Worm (Caenorhabditis elegans) whole organism, late embryonic: ENCODE data around the gene C54F6.3.

Experiments used
- C08G9.2 ChIP-seq: sonication (generic microtip); optimal IDR thresholded peaks from 2 replicates; lab custom pipeline; 2016; ENCODE audit warnings: mild to moderate bottlenecking, missing genetic modification characterization, moderate library complexity, missing compliant biosample characterization
- C38D4.7 ChIP-seq: fragments of 200-800 bp; sonication (Bioruptor generic); optimal IDR thresholded peaks from 2 replicates; lab custom pipeline; 2018; ENCODE audit warnings: mild to moderate bottlenecking, missing genetic modification characterization, moderate library complexity, missing compliant biosample characterization
- K02D7.2 ChIP-seq: sonication (generic microtip); optimal IDR thresholded peaks from 2 replicates; lab custom pipeline; 2017; ENCODE audit warnings: mild to moderate bottlenecking, missing genetic modification characterization, missing compliant biosample characterization
- K09A11.1 ChIP-seq: sonication (generic microtip); optimal IDR thresholded peaks from 2 replicates; lab custom pipeline; 2017; ENCODE audit warnings: antibody characterized with exemption, mild to moderate bottlenecking, missing genetic modification characterization, missing compliant biosample characterization; ENCODE audit not compliant: insufficient read depth
- T23F11.4 ChIP-seq: fragments of 200-800 bp; sonication (Bioruptor generic); optimal IDR thresholded peaks from 2 replicates; lab custom pipeline; 2018; ENCODE audit warnings: mild to moderate bottlenecking, missing genetic modification characterization, missing compliant biosample characterization
- ama-1 ChIP-seq: fragments of 150-350 bp; optimal IDR thresholded peaks from 2 replicates; lab custom pipeline; 2014
- ceh-14 ChIP-seq: sonication (generic microtip); optimal IDR thresholded peaks from 2 replicates; lab custom pipeline; 2016; ENCODE audit warnings: missing genotype, missing genetic modification characterization, missing compliant biosample characterization
- ceh-22 ChIP-seq: sonication (generic microtip); optimal IDR thresholded peaks from 2 replicates; lab custom pipeline; 2017; ENCODE audit warnings: missing biosample characterization, missing genetic modification characterization
- ceh-30 ChIP-seq: fragments of 150-350 bp; optimal IDR thresholded peaks from 2 replicates; lab custom pipeline; 2014; ENCODE audit warnings: missing biosample characterization, missing genetic modification characterization
- ceh-34 ChIP-seq: sonication (generic microtip); optimal IDR thresholded peaks from 2 replicates; lab custom pipeline; 2016; ENCODE audit warnings: mild to moderate bottlenecking, missing genetic modification characterization, missing compliant biosample characterization
- ceh-45 ChIP-seq: fragments of 200-800 bp; sonication (Bioruptor generic); IDR thresholded peaks from 2 replicates; pipeline ENCODE4 v1.3.6; 2022; ENCODE audit warnings: missing genetic modification reagents, missing genetic modification characterization, missing compliant biosample characterization
- ceh-9 ChIP-seq: sonication (generic microtip); optimal IDR thresholded peaks from 2 replicates; lab custom pipeline; 2016; ENCODE audit warnings: mild to moderate bottlenecking, missing genetic modification characterization, inconsistent platforms, missing compliant biosample characterization
- che-1 ChIP-seq: sonication (generic microtip); optimal IDR thresholded peaks from 2 replicates; lab custom pipeline; 2016; ENCODE audit warnings: mild to moderate bottlenecking, missing genetic modification characterization, missing compliant biosample characterization
- dve-1 ChIP-seq: sonication (generic microtip); optimal IDR thresholded peaks from 2 replicates; lab custom pipeline; 2017; ENCODE audit warnings: antibody characterized with exemption, mild to moderate bottlenecking, missing genetic modification characterization, missing compliant biosample characterization
- elt-2 ChIP-seq: sonication (generic microtip); optimal IDR thresholded peaks from 2 replicates; lab custom pipeline; 2016; ENCODE audit warnings: missing genetic modification reagents, missing genetic modification characterization, missing compliant biosample characterization
- eyg-1 ChIP-seq: sonication (generic microtip); optimal IDR thresholded peaks from 2 replicates; lab custom pipeline; 2016; ENCODE audit warnings: missing genotype, missing genetic modification characterization, missing compliant biosample characterization
- fax-1 ChIP-seq: sonication (generic microtip); optimal IDR thresholded peaks from 2 replicates; lab custom pipeline; 2016; ENCODE audit warnings: missing genotype, missing genetic modification characterization, missing compliant biosample characterization
- fkh-6 ChIP-seq: sonication (generic microtip); optimal IDR thresholded peaks from 2 replicates; lab custom pipeline; 2016; ENCODE audit warnings: missing genetic modification characterization, missing compliant biosample characterization
- gmeb-2 ChIP-seq: sonication (generic microtip); optimal IDR thresholded peaks from 2 replicates; lab custom pipeline; 2016; ENCODE audit warnings: missing genetic modification characterization, inconsistent platforms, missing compliant biosample characterization
- hlh-6 ChIP-seq: sonication (generic microtip); optimal IDR thresholded peaks from 2 replicates; lab custom pipeline; 2016; ENCODE audit warnings: missing genotype, missing genetic modification characterization, missing compliant biosample characterization
- hlh-8 ChIP-seq: sonication (generic microtip); optimal IDR thresholded peaks from 2 replicates; lab custom pipeline; 2016; ENCODE audit warnings: missing genotype, missing genetic modification characterization, missing compliant biosample characterization
- lin-11 ChIP-seq: fragments of 200-800 bp; sonication (Bioruptor generic); optimal IDR thresholded peaks from 2 replicates; lab custom pipeline; 2018; ENCODE audit warnings: mild to moderate bottlenecking, missing genetic modification characterization, missing compliant biosample characterization
- nfya-1 ChIP-seq: sonication (generic microtip); optimal IDR thresholded peaks from 2 replicates; lab custom pipeline; 2017; ENCODE audit warnings: missing genetic modification characterization, mild to moderate bottlenecking, missing compliant biosample characterization, antibody characterized with exemption, moderate library complexity
- npax-4 ChIP-seq: sonication (generic microtip); optimal IDR thresholded peaks from 2 replicates; lab custom pipeline; 2016; ENCODE audit warnings: missing genetic modification characterization, missing compliant biosample characterization
- pat-9 ChIP-seq: fragments of 200-800 bp; sonication (Bioruptor generic); optimal IDR thresholded peaks from 2 replicates; lab custom pipeline; 2018; ENCODE audit warnings: mild to moderate bottlenecking, missing genetic modification characterization, moderate library complexity, missing compliant biosample characterization
- pha-4 ChIP-seq: fragments of 150-350 bp; optimal IDR thresholded peaks from 2 replicates; lab custom pipeline; 2018; ENCODE audit warnings: missing biosample characterization, missing genetic modification reagents, missing genetic modification characterization
- pqm-1 ChIP-seq: sonication (generic microtip); optimal IDR thresholded peaks from 2 replicates; lab custom pipeline; 2016; ENCODE audit warnings: missing genetic modification characterization, missing compliant biosample characterization
- pros-1 ChIP-seq: fragments of 150-350 bp; optimal IDR thresholded peaks from 2 replicates; lab custom pipeline; 2014; ENCODE audit warnings: missing biosample characterization, missing genetic modification reagents, missing genetic modification characterization
- ref-2 ChIP-seq: sonication (generic microtip); optimal IDR thresholded peaks from 2 replicates; lab custom pipeline; 2016; ENCODE audit warnings: missing genetic modification characterization, missing compliant biosample characterization
- rnt-1 ChIP-seq: sonication (generic microtip); optimal IDR thresholded peaks from 2 replicates; lab custom pipeline; 2016; ENCODE audit warnings: missing genetic modification characterization, missing compliant biosample characterization
- sdc-2 ChIP-seq: sonication (generic microtip); optimal IDR thresholded peaks from 2 replicates; lab custom pipeline; 2016; ENCODE audit warnings: missing genotype, missing genetic modification characterization, missing compliant biosample characterization
- sox-4 ChIP-seq: sonication (generic microtip); optimal IDR thresholded peaks from 2 replicates; lab custom pipeline; 2017; ENCODE audit warnings: mild to moderate bottlenecking, missing genetic modification characterization, inconsistent platforms, missing compliant biosample characterization
- syd-9 ChIP-seq: sonication (generic microtip); optimal IDR thresholded peaks from 2 replicates; lab custom pipeline; 2016; ENCODE audit warnings: mild to moderate bottlenecking, missing genetic modification characterization, moderate library complexity, missing compliant biosample characterization
- tbx-7 ChIP-seq: sonication (generic microtip); optimal IDR thresholded peaks from 2 replicates; lab custom pipeline; 2016; ENCODE audit warnings: missing genotype, missing genetic modification characterization, missing compliant biosample characterization
- ttx-3 ChIP-seq: sonication (generic microtip); optimal IDR thresholded peaks from 2 replicates; lab custom pipeline; 2016; ENCODE audit warnings: missing genetic modification reagents, missing genetic modification characterization, missing compliant biosample characterization
- unc-42 ChIP-seq: sonication (generic microtip); optimal IDR thresholded peaks from 2 replicates; lab custom pipeline; 2016; ENCODE audit warnings: missing genotype, missing genetic modification characterization, missing compliant biosample characterization
- unc-86 ChIP-seq: sonication (generic microtip); optimal IDR thresholded peaks from 2 replicates; lab custom pipeline; 2016; ENCODE audit warnings: missing genetic modification characterization, missing compliant biosample characterization
- zip-5 ChIP-seq: sonication (generic microtip); optimal IDR thresholded peaks from 2 replicates; lab custom pipeline; 2016; ENCODE audit warnings: missing genetic modification characterization, missing compliant biosample characterization
- ztf-16 ChIP-seq: sonication (generic microtip); optimal IDR thresholded peaks from 2 replicates; lab custom pipeline; 2017; ENCODE audit warnings: missing genetic modification characterization, missing compliant biosample characterization

C54F6.3 gene

ce11 chrV:7525695-7526094, 7.4 kb upstream of the C54F6.3 start, which contains the start of gene C54F6.18:
C54F6.18 (plus strand) TSS chrV:7525995.
- TF ChIP-seq ceh-45 (GFP tag; lab: Robert Waterston, UW) (no peak), ceh-14 (no peak), tbx-7 (no peak), C08G9.2 (tag; lab: Kevin White, UChicago) (no peak), ceh-9 (tag; lab: Kevin White, UChicago) (no peak), unc-42 (tag; lab: Kevin White, UChicago) (no peak), ceh-34 (tag; lab: Kevin White, UChicago) (no peak), fkh-6 (tag; lab: Kevin White, UChicago) (no peak), ttx-3 (no peak), ztf-16 (tag; lab: Kevin White, UChicago) (no peak), ref-2 (tag; lab: Kevin White, UChicago) (no peak), K02D7.2 (tag; lab: Kevin White, UChicago) (no peak), ama-1 (lab: Kevin White, UChicago) (no peak), hlh-8 (tag; lab: Kevin White, UChicago) (no peak), pqm-1 (tag; lab: Kevin White, UChicago) (no peak), npax-4 (tag; lab: Kevin White, UChicago) (no peak), lin-11 (tag; lab: Kevin White, UChicago) (no peak), syd-9 (no peak), eyg-1 (tag; lab: Kevin White, UChicago) (no peak)

ce11 chrV:7527153-7527552, 5.9 kb upstream of the C54F6.3 start, which contains the start of gene C54F6.17:
C54F6.17 (plus strand) TSS chrV:7527453.
- no peak for TF ChIP-seq pros-1 (tag; lab: Kevin White, UChicago)
- no peak for TF ChIP-seq ttx-3
- no peak for TF ChIP-seq syd-9
- no peak for TF ChIP-seq hlh-6 (tag; lab: Kevin White, UChicago)
- TF ChIP-seq C08G9.2 (tag; lab: Kevin White, UChicago) = no peak
- no peak for TF ChIP-seq sdc-2 (tag; lab: Kevin White, UChicago)

ce11 chrV:7528816-7529215, 4.2 kb upstream of the C54F6.3 start, which contains the start of gene C54F6.5:
C54F6.5 (plus strand) TSS chrV:7529116.
- no peak for TF ChIP-seq gmeb-2
- no peak for TF ChIP-seq pha-4 (tag; lab: Kevin White, UChicago)
- no peak for TF ChIP-seq lin-11 (tag; lab: Kevin White, UChicago)
- no peak for TF ChIP-seq ztf-16 (tag; lab: Kevin White, UChicago)
- no peak for TF ChIP-seq che-1 (tag; lab: Kevin White, UChicago)
- TF ChIP-seq ref-2 (tag; lab: Kevin White, UChicago) = no peak
- TF ChIP-seq K09A11.1 (tag; lab: Kevin White, UChicago) = no peak
- TF ChIP-seq ceh-45 (GFP tag; lab: Robert Waterston, UW) = no peak
- no peak for TF ChIP-seq eyg-1 (tag; lab: Kevin White, UChicago)
- TF ChIP-seq unc-86 (tag; lab: Kevin White, UChicago) = no peak
- TF ChIP-seq fax-1 (tag; lab: Kevin White, UChicago) = no peak
- no peak for TF ChIP-seq C38D4.7 (GFP tag; lab: Kevin White, UChicago)
- no peak for TF ChIP-seq elt-2 (tag; lab: Kevin White, UChicago)
- no peak for TF ChIP-seq dve-1
- no peak for TF ChIP-seq sox-4

ce11 chrV:7529840-7530239, 3.2 kb upstream of the C54F6.3 start, which contains the start of gene swt-2:
swt-2 (plus strand) TSS chrV:7530140.
- no peak for TF ChIP-seq npax-4 (tag; lab: Kevin White, UChicago)
- TF ChIP-seq nfya-1 (tag; lab: Kevin White, UChicago) = no peak
- TF ChIP-seq K02D7.2 (tag; lab: Kevin White, UChicago) = no peak
- TF ChIP-seq fkh-6 (tag; lab: Kevin White, UChicago) = no peak
- TF ChIP-seq unc-86 (tag; lab: Kevin White, UChicago) = no peak
- no peak for TF ChIP-seq K09A11.1 (tag; lab: Kevin White, UChicago)
- TF ChIP-seq sdc-2 (tag; lab: Kevin White, UChicago) = no peak
- TF ChIP-seq T23F11.4 = no peak
- TF ChIP-seq zip-5 = no peak
- no peak for TF ChIP-seq pha-4 (tag; lab: Kevin White, UChicago)
- TF ChIP-seq ceh-22 = no peak
- no peak for TF ChIP-seq pat-9 (tag; lab: Kevin White, UChicago)
- TF ChIP-seq ceh-30 (tag; lab: Kevin White, UChicago) = no peak
- TF ChIP-seq rnt-1 (tag; lab: Kevin White, UChicago) = no peak
